Worm (Caenorhabditis elegans): ENCODE measurements around the gene jmjd-3.2.

DNA sequence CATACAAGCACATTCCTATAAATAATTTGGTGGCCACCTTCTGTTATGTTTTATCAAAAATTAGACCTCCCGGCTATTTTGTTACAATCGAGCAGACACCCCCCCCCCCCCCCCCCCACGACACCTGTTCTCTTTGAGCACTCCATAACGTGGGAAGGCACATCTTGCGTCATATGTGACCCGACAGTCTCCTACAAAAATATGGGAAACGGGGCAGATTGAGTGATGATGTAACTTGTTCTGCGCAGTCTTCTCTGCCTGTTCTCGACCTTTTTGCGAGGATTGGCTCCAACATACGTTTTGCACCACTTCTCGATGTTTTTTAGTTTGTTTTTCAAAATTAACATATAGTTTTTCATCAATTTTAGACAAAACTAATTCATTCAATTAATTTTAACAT, 512 bp upstream of the jmjd-3.2 start:
- TF ChIP-seq snpc-4 (GFP tag; optimal IDR thresholded peaks at IDR 0.05) (no peak), snpc-4 (tag; optimal IDR thresholded peaks at IDR 0.05) (no peak), F49E8.2 (tag; optimal IDR thresholded peaks at IDR 0.05; ENCODE audit: insufficient read depth) (no peak), sea-2 (GFP tag; IDR thresholded peaks at IDR 0.05) (no peak), rec-8 (tag; optimal IDR thresholded peaks at IDR 0.05) (no peak), him-1 (tag; optimal IDR thresholded peaks at IDR 0.05) (no peak), aptf-3 (GFP tag; IDR thresholded peaks at IDR 0.05) (no peak), mes-4 (tag; optimal IDR thresholded peaks at IDR 0.05) (no peak), ztf-22 (GFP tag; optimal IDR thresholded peaks at IDR 0.05) (no peak), ceh-91 (GFP tag; IDR thresholded peaks at IDR 0.05) (no peak), ceh-27 (GFP tag; optimal IDR thresholded peaks at IDR 0.05) (no peak), rpc-1 (optimal IDR thresholded peaks at IDR 0.05) (no peak), rpc-1 (tag; optimal IDR thresholded peaks at IDR 0.05) (no peak)
